Fruit fly (Drosophila melanogaster): ENCODE data around the gene CG43739.

The CG43739 gene

dm6 chr2L:20918733-20919132 lies at the start of gene CG43739, which contains the start of gene sky (continued):
- TF ChIP-seq bcd (GFP tag; optimal IDR thresholded peaks at IDR 0.05), result peak; percentile 7
- TF ChIP-seq bab2 (GFP tag; optimal IDR thresholded peaks at IDR 0.05), result peak; percentile 20
- TF ChIP-seq prd (optimal IDR thresholded peaks at IDR 0.05), result no peak
- TF ChIP-seq prd (GFP tag; IDR thresholded peaks at IDR 0.05), result peak; percentile 36; the same call in 1 of the 3 replicates
- no peak for TF ChIP-seq CG12071 (GFP tag; optimal IDR thresholded peaks at IDR 0.05)
- TF ChIP-seq CG32767 (GFP tag; IDR thresholded peaks at IDR 0.05), result no peak
- no peak for TF ChIP-seq CG13296 (GFP tag; optimal IDR thresholded peaks at IDR 0.05)
- TF ChIP-seq CG17612 (GFP tag; IDR thresholded peaks at IDR 0.05), result peak; percentile 17; the same call in 1 of the 2 replicates
- TF ChIP-seq ERR (GFP tag; optimal IDR thresholded peaks at IDR 0.05), result peak; percentile 40
- TF ChIP-seq CG15073 (GFP tag; optimal IDR thresholded peaks at IDR 0.05), result no peak
- peak; percentile 28 for TF ChIP-seq CG9797 (GFP tag; optimal IDR thresholded peaks at IDR 0.05)
- peak; percentile 68 for TF ChIP-seq CG2120 (GFP tag; optimal IDR thresholded peaks at IDR 0.05)
- TF ChIP-seq ac (GFP tag; optimal IDR thresholded peaks at IDR 0.05), result no peak
- TF ChIP-seq vnd (GFP tag; IDR thresholded peaks at IDR 0.05; ENCODE audit: partially characterized antibody), result peak; percentile 80
- TF ChIP-seq CG34224 (GFP tag; IDR thresholded peaks at IDR 0.05; ENCODE audit: partially characterized antibody), result peak; percentile 84
- no peak for TF ChIP-seq crol (GFP tag; IDR thresholded peaks at IDR 0.05)
- TF ChIP-seq HLH3B (GFP tag; IDR thresholded peaks at IDR 0.05), result peak; percentile 36; the same call in 1 of the 2 replicates
- TF ChIP-seq Vsx1 (GFP tag; optimal IDR thresholded peaks at IDR 0.05), result no peak
- TF ChIP-seq CG15479 (GFP tag; optimal IDR thresholded peaks at IDR 0.05), result no peak
- no peak for TF ChIP-seq tx (GFP tag; optimal IDR thresholded peaks at IDR 0.05)
- peak; percentile 73 for TF ChIP-seq CG9932 (GFP tag; IDR thresholded peaks at IDR 0.05)
- no peak for TF ChIP-seq bsh (GFP tag; optimal IDR thresholded peaks at IDR 0.05)
- peak; percentile 24 for TF ChIP-seq Deaf1 (tag; optimal IDR thresholded peaks at IDR 0.05)
- peak; percentile 38 for TF ChIP-seq Myb (GFP tag; optimal IDR thresholded peaks at IDR 0.05)
- peak; percentile 18; the same call in 1 of the 2 replicates for TF ChIP-seq H2.0 (GFP tag; IDR thresholded peaks at IDR 0.05)
- TF ChIP-seq Sox100B (GFP tag; optimal IDR thresholded peaks at IDR 0.05), result no peak
- peak; percentile 43; the same call in 1 of the 2 replicates for TF ChIP-seq CG32532 (GFP tag; IDR thresholded peaks at IDR 0.05)
- no peak for TF ChIP-seq CG17328 (GFP tag; IDR thresholded peaks at IDR 0.05)
- TF ChIP-seq eve (GFP tag; optimal IDR thresholded peaks at IDR 0.05), result no peak
- TF ChIP-seq wek (GFP tag; optimal IDR thresholded peaks at IDR 0.05), result no peak
- TF ChIP-seq CG10267 (tag; optimal IDR thresholded peaks at IDR 0.05), result peak; percentile 95
- TF ChIP-seq sisA (GFP tag; IDR thresholded peaks at IDR 0.05), result no peak
- no peak for TF ChIP-seq CG3838 (GFP tag; optimal IDR thresholded peaks at IDR 0.05)
- TF ChIP-seq lilli (GFP tag; optimal IDR thresholded peaks at IDR 0.05), result peak; percentile 50
- TF ChIP-seq pho (GFP tag; optimal IDR thresholded peaks at IDR 0.05), result peak; percentile 27
- TF ChIP-seq CG3281 (GFP tag; optimal IDR thresholded peaks at IDR 0.05), result no peak
- peak; percentile 49 for TF ChIP-seq CG10147 (GFP tag; optimal IDR thresholded peaks at IDR 0.05)
- peak; percentile 58; the same call in 2 of the 3 replicates for TF ChIP-seq zfh1 (GFP tag; IDR thresholded peaks at IDR 0.05)
- peak; percentile 10 for TF ChIP-seq Abd-B (GFP tag; optimal IDR thresholded peaks at IDR 0.05)
- TF ChIP-seq Optix (GFP tag; IDR thresholded peaks at IDR 0.05), result no peak
- peak; percentile 73 for TF ChIP-seq ato (GFP tag; IDR thresholded peaks at IDR 0.05; ENCODE audit: partially characterized antibody)
- TF ChIP-seq row (GFP tag; IDR thresholded peaks at IDR 0.05), result peak; percentile 47; the same call in 2 of the 3 replicates
- TF ChIP-seq CG10274 (GFP tag; optimal IDR thresholded peaks at IDR 0.05), result no peak
- no peak for TF ChIP-seq CG1529 (GFP tag; optimal IDR thresholded peaks at IDR 0.05)
- TF ChIP-seq dpn (GFP tag; optimal IDR thresholded peaks at IDR 0.05), result peak; percentile 15 to 52
- no peak for TF ChIP-seq PHDP (tag; optimal IDR thresholded peaks at IDR 0.05)
- TF ChIP-seq Doc2 (GFP tag; IDR thresholded peaks at IDR 0.05), result no peak
- peak; percentile 18 for TF ChIP-seq sug (tag; optimal IDR thresholded peaks at IDR 0.05)
- peak; percentile 99 for TF ChIP-seq Sry-δ (GFP tag; optimal IDR thresholded peaks at IDR 0.05)
- TF ChIP-seq CG2199 (GFP tag; IDR thresholded peaks at IDR 0.05), result no peak
- TF ChIP-seq kah (GFP tag; optimal IDR thresholded peaks at IDR 0.05), result no peak
- no peak for TF ChIP-seq C15 (GFP tag; IDR thresholded peaks at IDR 0.05)
